Fruit fly (Drosophila melanogaster): ENCODE measurements around the gene RanBP3.

DNA sequence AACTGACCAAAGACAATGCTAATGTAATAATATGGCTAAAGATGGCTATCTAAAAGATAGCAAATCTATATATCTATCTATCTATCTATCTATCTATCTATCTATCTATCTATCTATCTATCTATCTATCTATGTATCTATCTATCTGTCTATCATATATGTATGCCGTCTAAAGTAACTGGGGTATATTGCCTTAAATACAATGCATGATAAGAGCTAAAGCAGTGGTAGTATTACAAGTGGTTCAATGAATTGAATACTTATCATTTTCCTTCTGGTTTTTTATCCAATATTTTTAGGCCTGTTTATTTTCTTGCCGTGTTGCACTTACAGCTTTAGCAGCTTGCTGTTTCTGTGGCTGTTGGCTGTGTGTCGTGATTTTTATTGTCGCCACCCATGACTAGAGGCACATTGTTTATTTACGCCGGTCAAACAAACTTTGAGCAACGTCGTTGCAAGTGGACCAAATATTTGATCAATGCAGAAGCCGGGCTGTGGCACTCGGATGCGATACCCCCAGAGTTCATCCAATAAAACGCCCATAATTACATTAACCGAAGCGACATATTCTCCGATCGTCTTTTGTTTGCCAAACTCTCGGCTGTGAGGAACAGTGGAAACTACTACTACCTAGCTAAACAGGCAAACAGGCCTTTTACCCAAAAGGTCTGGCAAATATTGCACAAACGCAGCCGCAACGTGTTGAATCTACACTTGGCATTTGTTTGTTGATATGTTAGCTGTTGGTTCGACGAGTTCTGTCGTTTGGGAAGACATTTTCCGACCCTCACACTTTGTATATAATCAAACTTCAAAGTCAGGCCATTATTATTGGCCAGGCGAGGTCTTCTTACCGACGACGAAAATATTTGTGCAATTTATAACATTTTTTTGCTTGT lies 14.7 kb downstream of the RanBP3 start:
- no peak for TF ChIP-seq ranshi (GFP tag; IDR thresholded peaks at IDR 0.05)
- no peak for TF ChIP-seq aop (GFP tag; IDR thresholded peaks at IDR 0.05)
- TF ChIP-seq peb (GFP tag; IDR thresholded peaks at IDR 0.05): no peak
- no peak for TF ChIP-seq Dll (GFP tag; IDR thresholded peaks at IDR 0.05; ENCODE audit: partially characterized antibody)
- no peak for TF ChIP-seq CG32767 (GFP tag; IDR thresholded peaks at IDR 0.05)
- no peak for TF ChIP-seq CG3281 (GFP tag; optimal IDR thresholded peaks at IDR 0.05)
- TF ChIP-seq slbo (GFP tag; IDR thresholded peaks at IDR 0.05): no peak
- TF ChIP-seq Bteb2 (GFP tag; optimal IDR thresholded peaks at IDR 0.05): no peak
